Fruit fly (Drosophila melanogaster) whole organism, embryonic: ENCODE results near the gene Cpr65Az.

Source experiments
- CG12071 ChIP-seq: fragments of 200-800 bp; sonication (Bioruptor generic); optimal IDR thresholded peaks from 3 replicates; lab custom pipeline; 2018; ENCODE audit warnings: missing biosample characterization, mild to moderate bottlenecking, missing genetic modification characterization
- CG18619 ChIP-seq: fragments of 200-800 bp; sonication (Bioruptor generic); optimal IDR thresholded peaks from 3 replicates; lab custom pipeline; 2017; ENCODE audit warnings: missing biosample characterization, mild to moderate bottlenecking, missing genetic modification characterization
- CG4328 ChIP-seq: fragments of 200-800 bp; sonication (Bioruptor generic); optimal IDR thresholded peaks from 3 replicates; lab custom pipeline; 2017; ENCODE audit warnings: missing biosample characterization, missing genetic modification reagents, missing genetic modification characterization
- CG6765 ChIP-seq: fragments of 200-800 bp; sonication (Bioruptor generic); optimal IDR thresholded peaks from 3 replicates; lab custom pipeline; 2017; ENCODE audit warnings: missing biosample characterization, mild to moderate bottlenecking, missing genetic modification characterization
- Hsf ChIP-seq: fragments of 200-800 bp; sonication (Bioruptor generic); optimal IDR thresholded peaks from 3 replicates; lab custom pipeline; 2016; ENCODE audit warnings: missing biosample characterization, missing genetic modification characterization
- Med ChIP-seq: fragments of 200-800 bp; sonication (Bioruptor generic); peaks from one replicate; lab custom pipeline; 2016; ENCODE audit warnings: missing biosample characterization, missing genetic modification characterization, mild to moderate bottlenecking, inconsistent platforms, moderate library complexity
- caup ChIP-seq: fragments of 200-800 bp; sonication (Bioruptor generic); optimal IDR thresholded peaks from 3 replicates; lab custom pipeline; 2017; ENCODE audit warnings: missing biosample characterization, mild to moderate bottlenecking, missing genetic modification characterization, moderate library complexity; ENCODE audit not compliant: severe bottlenecking
- insv ChIP-seq, 2 experiments: fragments of 200-800 bp; sonication (Bioruptor generic); optimal IDR thresholded peaks; 3 replicates each; lab custom pipeline; 2016 to 2018; ENCODE audit warnings: missing biosample characterization in 2 of 2, missing genetic modification characterization in 2 of 2
- sim ChIP-seq: fragments of 200-800 bp; sonication (Bioruptor generic); IDR thresholded peaks from 2 replicates; pipeline ENCODE4 v1.3.6; 2022; ENCODE audit warnings: missing biosample characterization, missing genetic modification characterization
- usp ChIP-seq: fragments of >200 bp; optimal IDR thresholded peaks from 2 replicates; lab custom pipeline; 2017; ENCODE audit warnings: missing biosample characterization, missing genetic modification characterization
- wdn ChIP-seq: fragments of 200-800 bp; sonication (Bioruptor generic); IDR thresholded peaks from 2 replicates; pipeline ENCODE4 v1.3.6; 2022; ENCODE audit warnings: missing biosample characterization, missing genetic modification characterization

- TF ChIP-seq wdn (GFP tag; lab: Robert Waterston, UW) = no peak
- TF ChIP-seq usp (GFP tag; lab: Kevin White, UChicago) = no peak
- TF ChIP-seq CG18619 (GFP tag; lab: Kevin White, UChicago) = no peak
- no peak for TF ChIP-seq CG12071
- no peak for TF ChIP-seq sim (GFP tag; lab: Robert Waterston, UW)
- no peak for TF ChIP-seq caup (GFP tag; lab: Kevin White, UChicago)
- no peak for TF ChIP-seq Med (GFP tag; lab: Kevin White, UChicago)
- TF ChIP-seq insv (GFP tag; optimal IDR thresholded peaks at IDR 0.05; lab: Kevin White, UChicago) = no peak
- TF ChIP-seq Hsf = no peak
- TF ChIP-seq CG4328 = no peak
- TF ChIP-seq CG6765 = no peak
These were observed 19.1 kb upstream of the Cpr65Az start for dm6 chr3L:6141538-6141937.
